Fruit fly (Drosophila melanogaster): ENCODE results near the gene RpL30.

The RpL30 gene

dm6 chr2L:19041590-19041989 lies 32.5 kb upstream of the RpL30 start, which contains the start of gene Catsup (continued):
- peak; percentile 69 for TF ChIP-seq Dref (GFP tag; IDR thresholded peaks at IDR 0.05)
- TF ChIP-seq lab (GFP tag; optimal IDR thresholded peaks at IDR 0.05) = no peak
- no peak for TF ChIP-seq pho (GFP tag; optimal IDR thresholded peaks at IDR 0.05)
- TF ChIP-seq CG9609 (GFP tag; optimal IDR thresholded peaks at IDR 0.05) = no peak
- TF ChIP-seq mam (GFP tag; optimal IDR thresholded peaks at IDR 0.05) = no peak
- no peak for TF ChIP-seq CG30431 (GFP tag; optimal IDR thresholded peaks at IDR 0.05)
- no peak for TF ChIP-seq CG11560 (tag; IDR thresholded peaks at IDR 0.05)
- TF ChIP-seq pan (optimal IDR thresholded peaks at IDR 0.05) = no peak
- no peak for TF ChIP-seq pan (GFP tag; optimal IDR thresholded peaks at IDR 0.05 in 1 of 2, IDR thresholded peaks at IDR 0.05 in 1 of 2)
- no peak for TF ChIP-seq CrebB (tag; optimal IDR thresholded peaks at IDR 0.05)
- peak; percentile 72 for TF ChIP-seq sens (GFP tag)
- no peak for TF ChIP-seq peb (GFP tag; IDR thresholded peaks at IDR 0.05)
- TF ChIP-seq chif (GFP tag; optimal IDR thresholded peaks at IDR 0.05) = no peak
- no peak for TF ChIP-seq CG7928 (GFP tag; optimal IDR thresholded peaks at IDR 0.05)
- no peak for TF ChIP-seq CG14965 (GFP tag; optimal IDR thresholded peaks at IDR 0.05; ENCODE audit: borderline replicate concordance)
- no peak for TF ChIP-seq kah (GFP tag; optimal IDR thresholded peaks at IDR 0.05)
- no peak for TF ChIP-seq Nf-YC (tag; optimal IDR thresholded peaks at IDR 0.05)
- no peak for TF ChIP-seq CG3281 (GFP tag; optimal IDR thresholded peaks at IDR 0.05)
- TF ChIP-seq Hmr (GFP tag; optimal IDR thresholded peaks at IDR 0.05) = no peak
- TF ChIP-seq Fer1 (GFP tag; optimal IDR thresholded peaks at IDR 0.05) = no peak
- no peak for TF ChIP-seq Mad (GFP tag; optimal IDR thresholded peaks at IDR 0.05)
- no peak for TF ChIP-seq NC2α (GFP tag; optimal IDR thresholded peaks at IDR 0.05)
- TF ChIP-seq CG2678 (tag; optimal IDR thresholded peaks at IDR 0.05) = no peak
- TF ChIP-seq chn (GFP tag; optimal IDR thresholded peaks at IDR 0.05) = no peak

dm6 chr2L:19037455-19037854 lies 28.3 kb upstream of the RpL30 start:
- TF ChIP-seq HLHmδ (GFP tag; optimal IDR thresholded peaks at IDR 0.05) = peak; percentile 67
- 0 out of 3 replicates have a peak, but pooled peaks have one; percentile 29 for TF ChIP-seq CG14860 (GFP tag; IDR thresholded peaks at IDR 0.05; ENCODE audit: partially characterized antibody)
- no peak for TF ChIP-seq klu (GFP tag; IDR thresholded peaks at IDR 0.05)
- peak in 1 of 2 experiments; percentile 59 for TF ChIP-seq Pdp1 (GFP tag; optimal IDR thresholded peaks at IDR 0.05)
- no peak for TF ChIP-seq Lpt (GFP tag; optimal IDR thresholded peaks at IDR 0.05)
- peak; percentile 13; the same call in 1 of the 2 replicates for TF ChIP-seq ssp (GFP tag; IDR thresholded peaks at IDR 0.05)
- no peak for TF ChIP-seq YL-1 (GFP tag; optimal IDR thresholded peaks at IDR 0.05)
- TF ChIP-seq Med (GFP tag) = peak; percentile 59
- TF ChIP-seq E2f2 (GFP tag; IDR thresholded peaks at IDR 0.05) = 0 out of 2 replicates have a peak, but pooled peaks have one; percentile 7
- TF ChIP-seq CG3847 (GFP tag; IDR thresholded peaks at IDR 0.05) = no peak
- 0 out of 2 replicates have a peak, but pooled peaks have one; percentile 9 for TF ChIP-seq Drgx (GFP tag; IDR thresholded peaks at IDR 0.05)
- no peak for TF ChIP-seq stwl (tag; optimal IDR thresholded peaks at IDR 0.05)
- TF ChIP-seq fd3F (GFP tag; optimal IDR thresholded peaks at IDR 0.05) = no peak
- TF ChIP-seq B-H1 (GFP tag; IDR thresholded peaks at IDR 0.05) = no peak
- TF ChIP-seq CG4328 (GFP tag; optimal IDR thresholded peaks at IDR 0.05) = no peak

- TF ChIP-seq CG17361 (GFP tag; IDR thresholded peaks at IDR 0.05) (0 out of 3 replicates have a peak, but pooled peaks have one; percentile 18), twi (tag; optimal IDR thresholded peaks at IDR 0.05) (peak; percentile 54), HLHmδ (GFP tag; optimal IDR thresholded peaks at IDR 0.05) (peak; percentile 85), CG9797 (GFP tag; optimal IDR thresholded peaks at IDR 0.05) (no peak), Dip3 (GFP tag; optimal IDR thresholded peaks at IDR 0.05) (no peak), CG12769 (tag; optimal IDR thresholded peaks at IDR 0.05) (peak; percentile 52), sens (GFP tag) (peak; percentile 66), CG2678 (tag; optimal IDR thresholded peaks at IDR 0.05) (peak; percentile 14), CG10431 (GFP tag; optimal IDR thresholded peaks at IDR 0.05) (no peak), cas (GFP tag; IDR thresholded peaks at IDR 0.05) (no peak), row (GFP tag; IDR thresholded peaks at IDR 0.05) (peak; percentile 12; the same call in 1 of the 3 replicates), Ets65A (GFP tag) (peak; percentile 15), CG42726 (GFP tag; IDR thresholded peaks at IDR 0.05; ENCODE audit: partially characterized antibody) (no peak), gt (GFP tag; IDR thresholded peaks at IDR 0.05) (no peak), her (GFP tag; optimal IDR thresholded peaks at IDR 0.05) (no peak), CG12659 (GFP tag; optimal IDR thresholded peaks at IDR 0.05) (no peak)
Measured at dm6 chr2L:19037011-19037410, 27.9 kb upstream of the RpL30 start.

Data from whole organism, embryonic.